Worm (Caenorhabditis elegans): ENCODE results near the gene sdz-38.

sdz-38 gene

DNA sequence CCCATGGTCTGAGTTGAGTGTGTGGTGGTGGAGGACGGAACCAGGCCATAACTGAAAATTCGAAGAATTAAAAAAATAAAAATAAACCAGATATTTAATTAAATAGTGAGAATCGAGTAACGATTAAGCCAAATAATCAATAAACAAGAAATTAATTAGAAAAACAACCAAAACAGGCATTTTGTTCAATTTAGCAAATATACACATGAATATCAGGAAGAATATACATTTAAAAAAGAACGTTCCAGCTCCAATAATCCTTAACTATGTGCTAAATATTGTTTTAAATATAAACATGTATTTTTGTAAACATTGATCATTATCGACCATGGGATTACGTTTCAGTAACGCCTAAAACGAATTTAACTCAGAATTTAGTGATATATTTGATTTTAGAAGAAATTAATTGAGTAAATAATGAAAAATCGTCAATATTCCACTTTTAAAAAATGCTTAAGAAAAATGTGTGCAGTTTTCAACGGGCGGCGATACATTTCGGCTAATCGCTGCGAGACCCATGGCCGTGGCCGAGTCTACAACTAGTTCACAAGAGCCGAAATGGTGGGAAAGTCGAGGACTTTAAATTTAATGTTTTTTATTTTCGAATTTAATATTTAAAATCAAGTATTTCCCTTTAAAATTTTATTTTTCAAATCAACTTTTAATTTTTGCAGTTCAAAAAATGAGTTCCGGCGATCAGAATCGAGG, 13.5 kb downstream of the sdz-38 start, which contains the start of the genes R53.4 and psf-1 (continued):
- TF ChIP-seq egl-18 (GFP tag; IDR thresholded peaks at IDR 0.05) (no peak), mcd-1 (GFP tag; IDR thresholded peaks at IDR 0.05) (peak; percentile 23; the same call in 1 of the 2 replicates), ets-4 (GFP tag; optimal IDR thresholded peaks at IDR 0.05) (no peak), mxl-1 (tag; optimal IDR thresholded peaks at IDR 0.05) (no peak), attf-5 (GFP tag; optimal IDR thresholded peaks at IDR 0.05) (peak; percentile 59), nfyb-1 (GFP tag; IDR thresholded peaks at IDR 0.05) (no peak), ztf-26 (tag; optimal IDR thresholded peaks at IDR 0.05) (no peak), K11D2.4 (GFP tag; IDR thresholded peaks at IDR 0.05) (no peak), nhr-90 (tag; optimal IDR thresholded peaks at IDR 0.05) (no peak), ztf-28 (GFP tag; IDR thresholded peaks at IDR 0.05) (peak; percentile 62; the same call in 1 of the 2 replicates), gei-17 (GFP tag; optimal IDR thresholded peaks at IDR 0.05) (no peak), efl-1 (GFP tag; optimal IDR thresholded peaks at IDR 0.05) (peak; percentile 46), lin-26 (GFP tag; IDR thresholded peaks at IDR 0.05) (0 out of 2 replicates have a peak, but pooled peaks have one; percentile 15), ceh-27 (GFP tag; optimal IDR thresholded peaks at IDR 0.05) (peak; percentile 76), hrde-1 (tag; optimal IDR thresholded peaks at IDR 0.05; ENCODE audit: borderline replicate concordance) (no peak), mel-28 (tag; optimal IDR thresholded peaks at IDR 0.05; ENCODE audit: borderline replicate concordance) (no peak), B0019.2 (GFP tag; conservative IDR thresholded peaks at IDR 0.05) (no peak; the same call in 1 of the 2 replicates), rpc-1 (optimal IDR thresholded peaks at IDR 0.05) (no peak), rpc-1 (tag; optimal IDR thresholded peaks at IDR 0.05) (no peak), snpc-1.3 (tag; optimal IDR thresholded peaks at IDR 0.05; ENCODE audit: insufficient read depth) (peak; percentile 41), hmg-1.2 (GFP tag; IDR thresholded peaks at IDR 0.05) (peak; percentile 46; the same call in 1 of the 2 replicates), aptf-2 (GFP tag; conservative IDR thresholded peaks at IDR 0.05) (no peak), lin-54 (GFP tag; optimal IDR thresholded peaks at IDR 0.05) (peak; percentile 69), F57A8.1 (GFP tag; optimal IDR thresholded peaks at IDR 0.05) (no peak), ztf-3 (GFP tag; optimal IDR thresholded peaks at IDR 0.05) (no peak), dpl-1 (GFP tag; optimal IDR thresholded peaks at IDR 0.05) (peak; percentile 57), chd-7 (tag; optimal IDR thresholded peaks at IDR 0.05) (no peak), tbp1 (GFP tag; optimal IDR thresholded peaks at IDR 0.05) (peak; percentile 17), nhr-80 (tag; optimal IDR thresholded peaks at IDR 0.05) (peak; percentile 20), B0035.1 (tag; optimal IDR thresholded peaks at IDR 0.05) (no peak), sea-2 (GFP tag; IDR thresholded peaks at IDR 0.05) (no peak), ceh-100 (GFP tag; IDR thresholded peaks at IDR 0.05) (no peak), Y56A3A.18 (GFP tag; IDR thresholded peaks at IDR 0.05) (no peak), atf-7 (tag; optimal IDR thresholded peaks at IDR 0.05) (no peak), unc-62 (GFP tag; optimal IDR thresholded peaks at IDR 0.05) (no peak), tbx-9 (tag; optimal IDR thresholded peaks at IDR 0.05; ENCODE audit: borderline replicate concordance) (no peak), ama-1 (optimal IDR thresholded peaks at IDR 0.05) (no peak), ama-1 (GFP tag; optimal IDR thresholded peaks at IDR 0.05) (no peak), D2030.7 (GFP tag; IDR thresholded peaks at IDR 0.05) (peak; percentile 70), attf-3 (GFP tag; conservative IDR thresholded peaks at IDR 0.05) (peak; percentile 60; the same call in 1 of the 2 replicates), snpc-1.1 (tag; optimal IDR thresholded peaks at IDR 0.05; ENCODE audit: insufficient read depth) (no peak), ceh-58 (GFP tag; IDR thresholded peaks at IDR 0.05) (no peak), C17E4.6 (GFP tag; IDR thresholded peaks at IDR 0.05) (no peak), F10E7.11 (tag; optimal IDR thresholded peaks at IDR 0.05) (no peak), ccch-3 (GFP tag; optimal IDR thresholded peaks at IDR 0.05) (no peak), rcor-1 (GFP tag; IDR thresholded peaks at IDR 0.05) (no peak), xnd-1 (tag; optimal IDR thresholded peaks at IDR 0.05) (no peak), F57C9.4 (tag; optimal IDR thresholded peaks at IDR 0.05) (no peak), ceh-91 (GFP tag; IDR thresholded peaks at IDR 0.05) (peak; percentile 58)
